Worm (Caenorhabditis elegans): ENCODE data around the gene fbxa-51.

fbxa-51 gene

ce11 chrIII:1001297-1001696 lies 39.2 kb downstream of the fbxa-51 start, which contains the start of gene R06B10.7:
Gene R06B10.7 (minus strand): TSS chrIII:1001397.
- TF ChIP-seq lsy-2 (tag; optimal IDR thresholded peaks at IDR 0.05) = no peak
- no peak for TF ChIP-seq ces-1 (GFP tag; optimal IDR thresholded peaks at IDR 0.05)
- no peak for TF ChIP-seq nhr-76 (tag; optimal IDR thresholded peaks at IDR 0.05)
- TF ChIP-seq aha-1 (tag; optimal IDR thresholded peaks at IDR 0.05) = no peak
- TF ChIP-seq grh-1 (GFP tag; IDR thresholded peaks at IDR 0.05) = no peak
- TF ChIP-seq fkh-4 (tag; optimal IDR thresholded peaks at IDR 0.05; ENCODE audit: borderline replicate concordance) = no peak
- no peak for TF ChIP-seq ztf-4 (tag; optimal IDR thresholded peaks at IDR 0.05)
- no peak for TF ChIP-seq unc-86 (tag; optimal IDR thresholded peaks at IDR 0.05)
- TF ChIP-seq snpc-4 (tag; optimal IDR thresholded peaks at IDR 0.05) = no peak
- TF ChIP-seq nhr-20 (tag; optimal IDR thresholded peaks at IDR 0.05) = no peak
- TF ChIP-seq ceh-82 (tag; optimal IDR thresholded peaks at IDR 0.05) = no peak
- TF ChIP-seq swsn-7 (tag; optimal IDR thresholded peaks at IDR 0.05) = no peak
- no peak for TF ChIP-seq nhr-84 (tag; optimal IDR thresholded peaks at IDR 0.05)
- no peak for TF ChIP-seq dpl-1 (GFP tag; optimal IDR thresholded peaks at IDR 0.05)
- no peak for TF ChIP-seq nhr-12 (tag; optimal IDR thresholded peaks at IDR 0.05)
- no peak for TF ChIP-seq aly-2 (tag; optimal IDR thresholded peaks at IDR 0.05)
- no peak for TF ChIP-seq mab-9 (GFP tag; IDR thresholded peaks at IDR 0.05)
- TF ChIP-seq irx-1 (tag; optimal IDR thresholded peaks at IDR 0.05) = no peak

- TF ChIP-seq rnt-1 (tag; optimal IDR thresholded peaks at IDR 0.05) (no peak), nhr-20 (tag; optimal IDR thresholded peaks at IDR 0.05) (peak; percentile 5), lin-35 (GFP tag; optimal IDR thresholded peaks at IDR 0.05) (peak in 1 of 2 experiments; percentile 14), elt-2 (tag; optimal IDR thresholded peaks at IDR 0.05) (peak; percentile 89), fkh-4 (tag; optimal IDR thresholded peaks at IDR 0.05; ENCODE audit: borderline replicate concordance) (no peak), sptf-1 (tag; optimal IDR thresholded peaks at IDR 0.05) (no peak), efl-1 (optimal IDR thresholded peaks at IDR 0.05) (no peak), efl-1 (GFP tag; optimal IDR thresholded peaks at IDR 0.05 in 1 of 2) (peak in 1 of 2 experiments; percentile 79)
Measured at ce11 chrIII:1002510-1002909, 40.4 kb downstream of the fbxa-51 start, which contains the start of gene clec-150. Gene clec-150 (plus strand): TSS chrIII:1002707.

- no peak for TF ChIP-seq lin-14 (GFP tag; optimal IDR thresholded peaks at IDR 0.05)
- no peak for TF ChIP-seq unc-98 (GFP tag; IDR thresholded peaks at IDR 0.05)
- TF ChIP-seq xbp-1 (tag; optimal IDR thresholded peaks at IDR 0.05) = no peak
- TF ChIP-seq efl-1 (optimal IDR thresholded peaks at IDR 0.05) = no peak
- TF ChIP-seq efl-1 (GFP tag; optimal IDR thresholded peaks at IDR 0.05 in 1 of 2) = peak in 1 of 2 experiments; percentile 47
- TF ChIP-seq mab-9 (GFP tag; IDR thresholded peaks at IDR 0.05) = no peak
- TF ChIP-seq mef-2 (tag; optimal IDR thresholded peaks at IDR 0.05) = no peak
Measured at ce11 chrIII:1004464-1004863, 42.4 kb downstream of the fbxa-51 start.

ce11 chrIII:1007143-1007905 lies 45.3 kb downstream of the fbxa-51 start:
- TF ChIP-seq pag-3 (tag; optimal IDR thresholded peaks at IDR 0.05; ENCODE audit: borderline replicate concordance, insufficient read depth) (no peak), dsc-1 (tag; optimal IDR thresholded peaks at IDR 0.05) (peak; percentile 93), sup-37 (GFP tag; optimal IDR thresholded peaks at IDR 0.05) (no peak), fkh-8 (tag; optimal IDR thresholded peaks at IDR 0.05) (peak; percentile 63), pax-3 (tag; optimal IDR thresholded peaks at IDR 0.05) (peak; percentile 20), sox-4 (tag; optimal IDR thresholded peaks at IDR 0.05) (peak; percentile 9), aly-2 (tag; optimal IDR thresholded peaks at IDR 0.05) (no peak), rnt-1 (tag; optimal IDR thresholded peaks at IDR 0.05) (no peak), ceh-8 (GFP tag; optimal IDR thresholded peaks at IDR 0.05) (peak; percentile 28), mef-2 (tag; optimal IDR thresholded peaks at IDR 0.05) (peak; percentile 8), nhr-47 (tag; optimal IDR thresholded peaks at IDR 0.05) (peak; percentile 40), tbx-2 (tag; optimal IDR thresholded peaks at IDR 0.05) (no peak), grh-1 (GFP tag; IDR thresholded peaks at IDR 0.05) (no peak), efl-3 (GFP tag; optimal IDR thresholded peaks at IDR 0.05) (no peak), nhr-90 (tag; optimal IDR thresholded peaks at IDR 0.05; ENCODE audit: poor library complexity) (no peak), ceh-82 (tag; optimal IDR thresholded peaks at IDR 0.05) (no peak)
